Worm (Caenorhabditis elegans) whole organism, young adult: Measurements from ENCODE around the gene aakg-1.

Source experiments
- B0336.3 ChIP-seq: fragments of 200-800 bp; sonication (Bioruptor generic); IDR thresholded peaks from 2 replicates; pipeline ENCODE4 v1.3.6; 2022; ENCODE audit warnings: missing genetic modification characterization, missing compliant biosample characterization
- C17E4.6 ChIP-seq: fragments of 200-800 bp; sonication (Bioruptor generic); IDR thresholded peaks from 2 replicates; pipeline ENCODE4 v1.3.6; 2022; ENCODE audit warnings: missing genetic modification reagents, missing genetic modification characterization, missing compliant biosample characterization
- D2030.7 ChIP-seq: fragments of 200-800 bp; sonication (Bioruptor generic); IDR thresholded peaks from 2 replicates; pipeline ENCODE4 v1.3.6; 2022; ENCODE audit warnings: missing genetic modification reagents, missing genetic modification characterization, missing compliant biosample characterization
- F33H1.4 ChIP-seq: fragments of 200-800 bp; sonication (Bioruptor generic); IDR thresholded peaks from 2 replicates; pipeline ENCODE4 v1.3.6; 2022; ENCODE audit warnings: missing genetic modification reagents, missing genetic modification characterization, missing compliant biosample characterization
- F39B2.1 ChIP-seq: fragments of 200-800 bp; sonication (Bioruptor generic); IDR thresholded peaks from 2 replicates; pipeline ENCODE4 v1.3.6; 2022; ENCODE audit warnings: missing genetic modification reagents, missing genetic modification characterization, missing compliant biosample characterization
- F52B5.7 ChIP-seq: sonication (generic microtip); optimal IDR thresholded peaks from 2 replicates; lab custom pipeline; 2016; ENCODE audit warnings: mild to moderate bottlenecking, missing genetic modification characterization, missing compliant biosample characterization
- F55B11.4 ChIP-seq: sonication (generic microtip); optimal IDR thresholded peaks from 2 replicates; lab custom pipeline; 2016; ENCODE audit warnings: missing compliant biosample characterization, missing genetic modification characterization, borderline replicate concordance; ENCODE audit not compliant: insufficient read depth
- K11D2.4 ChIP-seq: fragments of 200-800 bp; sonication (Bioruptor generic); IDR thresholded peaks from 2 replicates; pipeline ENCODE4 v1.3.6; 2022; ENCODE audit warnings: missing genetic modification reagents, missing genetic modification characterization, missing compliant biosample characterization
- Y56A3A.18 ChIP-seq: fragments of 200-800 bp; sonication (Bioruptor generic); IDR thresholded peaks from 2 replicates; pipeline ENCODE4 v1.3.6; 2022; ENCODE audit warnings: missing genetic modification reagents, missing genetic modification characterization, missing compliant biosample characterization
- Y67H2A.10 ChIP-seq: fragments of 200-800 bp; sonication (Bioruptor generic); conservative IDR thresholded peaks from 2 replicates; pipeline ENCODE4 v1.3.6; 2022; ENCODE audit warnings: missing genetic modification reagents, missing genetic modification characterization, missing compliant biosample characterization
- akir-1 ChIP-seq: fragments of 200-800 bp; sonication (Bioruptor generic); optimal IDR thresholded peaks from 2 replicates; lab custom pipeline; 2018; ENCODE audit warnings: mild to moderate bottlenecking, missing genetic modification characterization, moderate library complexity, missing compliant biosample characterization
- aptf-3 ChIP-seq: fragments of 200-800 bp; sonication (Bioruptor generic); IDR thresholded peaks from 2 replicates; pipeline ENCODE4 v1.3.6; 2022; ENCODE audit warnings: missing genetic modification characterization, missing compliant biosample characterization
- cebp-1 ChIP-seq, 2 experiments: fragments of 200-800 bp in 1 of 2; sonication (Bioruptor generic) in 1 of 2; sonication (generic microtip) in 1 of 2; IDR thresholded peaks in 1 of 2; optimal IDR thresholded peaks in 1 of 2; 2 replicates each; pipeline versions ENCODE4 v1.3.6 to Lab custom; 2017 to 2022; ENCODE audit warnings: missing compliant biosample characterization in 2 of 2, missing genetic modification characterization in 2 of 2, mild to moderate bottlenecking in 1 of 2, missing genetic modification reagents in 1 of 2, moderate library complexity in 1 of 2
- cebp-2 ChIP-seq: fragments of 200-800 bp; sonication (Bioruptor generic); IDR thresholded peaks from 2 replicates; pipeline ENCODE4 v1.3.6; 2022; ENCODE audit warnings: missing genetic modification characterization, missing compliant biosample characterization
- ceh-27 ChIP-seq: fragments of 200-800 bp; sonication (Bioruptor generic); optimal IDR thresholded peaks from 2 replicates; lab custom pipeline; 2018; ENCODE audit warnings: mild to moderate bottlenecking, missing genetic modification characterization, moderate library complexity, missing compliant biosample characterization
- ceh-91 ChIP-seq: fragments of 200-800 bp; sonication (Bioruptor generic); IDR thresholded peaks from 2 replicates; pipeline ENCODE4 v1.3.6; 2022; ENCODE audit warnings: missing genetic modification reagents, missing genetic modification characterization, missing compliant biosample characterization
- chd-7 ChIP-seq: sonication (generic microtip); optimal IDR thresholded peaks from 2 replicates; lab custom pipeline; 2016; ENCODE audit warnings: mild to moderate bottlenecking, missing genetic modification characterization, moderate library complexity, missing compliant biosample characterization
- die-1 ChIP-seq: sonication (generic microtip); optimal IDR thresholded peaks from 2 replicates; lab custom pipeline; 2016; ENCODE audit warnings: missing genotype, mild to moderate bottlenecking, missing genetic modification characterization, missing compliant biosample characterization
- dox-1 ChIP-seq: fragments of 200-800 bp; sonication (Bioruptor generic); IDR thresholded peaks from 2 replicates; pipeline ENCODE4 v1.3.6; 2022; ENCODE audit warnings: missing genetic modification reagents, missing genetic modification characterization, missing compliant biosample characterization
- dpff-1 ChIP-seq: sonication (generic microtip); optimal IDR thresholded peaks from 2 replicates; lab custom pipeline; 2017; ENCODE audit warnings: mild to moderate bottlenecking, missing genetic modification characterization, missing compliant biosample characterization
- efl-1 ChIP-seq: fragments of 150-350 bp; optimal IDR thresholded peaks from 2 replicates; lab custom pipeline; 2014; ENCODE audit warnings: missing biosample characterization, missing genetic modification reagents, missing genetic modification characterization
- egl-18 ChIP-seq: fragments of 200-800 bp; sonication (Bioruptor generic); IDR thresholded peaks from 2 replicates; pipeline ENCODE4 v1.3.6; 2022; ENCODE audit warnings: missing genetic modification reagents, missing genetic modification characterization, missing compliant biosample characterization
- egl-44 ChIP-seq: fragments of 200-800 bp; sonication (Bioruptor generic); IDR thresholded peaks from 2 replicates; pipeline ENCODE4 v1.3.6; 2022; ENCODE audit warnings: missing genetic modification reagents, missing genetic modification characterization, missing compliant biosample characterization
- ekl-4 ChIP-seq: fragments of 200-800 bp; sonication (Bioruptor generic); IDR thresholded peaks from 2 replicates; pipeline ENCODE4 v1.3.6; 2022; ENCODE audit warnings: missing genetic modification reagents, missing genetic modification characterization, missing compliant biosample characterization
- gei-17 ChIP-seq: fragments of 200-800 bp; sonication (Bioruptor generic); optimal IDR thresholded peaks from 2 replicates; lab custom pipeline; 2018; ENCODE audit warnings: mild to moderate bottlenecking, missing genetic modification characterization, missing compliant biosample characterization
- him-1 ChIP-seq: sonication (generic microtip); optimal IDR thresholded peaks from 2 replicates; lab custom pipeline; 2016; ENCODE audit warnings: missing genotype, missing genetic modification reagents, missing genetic modification characterization, missing compliant biosample characterization
- hlh-12 ChIP-seq: sonication (generic microtip); optimal IDR thresholded peaks from 2 replicates; lab custom pipeline; 2016; ENCODE audit warnings: missing genetic modification characterization, missing compliant biosample characterization
- hlh-26 ChIP-seq: fragments of 200-800 bp; sonication (Bioruptor generic); conservative IDR thresholded peaks from 2 replicates; pipeline ENCODE4 v1.3.6; 2022; ENCODE audit warnings: missing genetic modification reagents, missing genetic modification characterization, missing compliant biosample characterization
- hrde-1 ChIP-seq: sonication (generic microtip); optimal IDR thresholded peaks from 2 replicates; lab custom pipeline; 2016; ENCODE audit warnings: missing genetic modification characterization, mild to moderate bottlenecking, missing compliant biosample characterization, moderate library complexity, missing genotype, missing genetic modification reagents, borderline replicate concordance
- let-607 ChIP-seq, 2 experiments: fragments of 200-800 bp in 1 of 2; sonication (Bioruptor generic) in 1 of 2; sonication (generic microtip) in 1 of 2; optimal IDR thresholded peaks; 2 replicates each; lab custom pipeline; 2016 to 2018; ENCODE audit warnings: mild to moderate bottlenecking in 2 of 2, missing compliant biosample characterization in 2 of 2, missing genetic modification characterization in 2 of 2, moderate library complexity in 2 of 2, missing genotype in 1 of 2
- lin-40 ChIP-seq: sonication (generic microtip); optimal IDR thresholded peaks from 2 replicates; lab custom pipeline; 2016; ENCODE audit warnings: missing genetic modification characterization, mild to moderate bottlenecking, missing compliant biosample characterization, missing genotype, missing genetic modification reagents
- lir-1 ChIP-seq: fragments of 200-800 bp; sonication (Bioruptor generic); conservative IDR thresholded peaks from 2 replicates; pipeline ENCODE4 v1.3.6; 2022; ENCODE audit warnings: missing genetic modification reagents, missing genetic modification characterization, missing compliant biosample characterization
- madf-6 ChIP-seq: fragments of 200-800 bp; sonication (Bioruptor generic); IDR thresholded peaks from 2 replicates; pipeline ENCODE4 v1.3.6; 2022; ENCODE audit warnings: missing genetic modification reagents, missing genetic modification characterization, missing compliant biosample characterization
- mes-4 ChIP-seq: sonication (generic microtip); optimal IDR thresholded peaks from 2 replicates; lab custom pipeline; 2016; ENCODE audit warnings: missing genotype, missing genetic modification characterization, missing compliant biosample characterization
- nhr-120 ChIP-seq: fragments of 200-800 bp; sonication (Bioruptor generic); IDR thresholded peaks from 2 replicates; pipeline ENCODE4 v1.3.6; 2022; ENCODE audit warnings: missing genetic modification characterization, missing compliant biosample characterization
- pha-4 ChIP-seq: fragments of 150-350 bp; sonication (generic microtip); optimal IDR thresholded peaks from 2 replicates; lab custom pipeline; 2014; ENCODE audit warnings: missing biosample characterization, missing genetic modification reagents, missing genetic modification characterization
- rec-8 ChIP-seq, 2 experiments: sonication (generic microtip); optimal IDR thresholded peaks; 2 replicates each; lab custom pipeline; 2016; ENCODE audit warnings: mild to moderate bottlenecking in 2 of 2, missing genetic modification characterization in 2 of 2, missing genetic modification reagents in 2 of 2, missing genotype in 2 of 2, missing biosample characterization in 1 of 2, missing compliant biosample characterization in 1 of 2, moderate library complexity in 1 of 2
- repo-1 ChIP-seq: sonication (generic microtip); optimal IDR thresholded peaks from 2 replicates; lab custom pipeline; 2017; ENCODE audit warnings: mild to moderate bottlenecking, missing genetic modification characterization, missing compliant biosample characterization
- snpc-1.3 ChIP-seq: sonication (generic microtip); optimal IDR thresholded peaks from 2 replicates; lab custom pipeline; 2017; ENCODE audit warnings: missing genetic modification characterization, mild to moderate bottlenecking, missing compliant biosample characterization, antibody characterized with exemption, moderate library complexity, missing genotype, missing genetic modification reagents; ENCODE audit not compliant: insufficient read depth
- snpc-3.4 ChIP-seq: sonication (generic microtip); optimal IDR thresholded peaks from 2 replicates; lab custom pipeline; 2017; ENCODE audit warnings: missing genetic modification characterization, mild to moderate bottlenecking, missing compliant biosample characterization, antibody characterized with exemption, moderate library complexity, missing genotype, missing genetic modification reagents
- somi-1 ChIP-seq: fragments of 200-800 bp; sonication (Bioruptor generic); optimal IDR thresholded peaks from 2 replicates; lab custom pipeline; 2018; ENCODE audit warnings: mild to moderate bottlenecking, missing genetic modification characterization, missing compliant biosample characterization
- tlf-1 ChIP-seq: fragments of 200-800 bp; sonication (Bioruptor generic); optimal IDR thresholded peaks from 2 replicates; lab custom pipeline; 2018; ENCODE audit warnings: mild to moderate bottlenecking, missing genetic modification characterization, missing compliant biosample characterization
- unc-130 ChIP-seq: sonication (generic microtip); optimal IDR thresholded peaks from 2 replicates; lab custom pipeline; 2016; ENCODE audit warnings: missing genetic modification reagents, missing genetic modification characterization, missing compliant biosample characterization
- zim-3 ChIP-seq: sonication (generic microtip); optimal IDR thresholded peaks from 2 replicates; lab custom pipeline; 2017; ENCODE audit warnings: mild to moderate bottlenecking, missing genetic modification characterization, moderate library complexity, missing compliant biosample characterization
- ztf-25 ChIP-seq: fragments of 200-800 bp; sonication (Bioruptor generic); IDR thresholded peaks from 2 replicates; pipeline ENCODE4 v1.3.6; 2022; ENCODE audit warnings: missing genetic modification reagents, missing genetic modification characterization, missing compliant biosample characterization
- ztf-6 ChIP-seq: fragments of 200-800 bp; sonication (Bioruptor generic); IDR thresholded peaks from 2 replicates; pipeline ENCODE4 v1.3.6; 2022; ENCODE audit warnings: missing genetic modification reagents, missing genetic modification characterization, missing compliant biosample characterization

aakg-1 gene

DNA sequence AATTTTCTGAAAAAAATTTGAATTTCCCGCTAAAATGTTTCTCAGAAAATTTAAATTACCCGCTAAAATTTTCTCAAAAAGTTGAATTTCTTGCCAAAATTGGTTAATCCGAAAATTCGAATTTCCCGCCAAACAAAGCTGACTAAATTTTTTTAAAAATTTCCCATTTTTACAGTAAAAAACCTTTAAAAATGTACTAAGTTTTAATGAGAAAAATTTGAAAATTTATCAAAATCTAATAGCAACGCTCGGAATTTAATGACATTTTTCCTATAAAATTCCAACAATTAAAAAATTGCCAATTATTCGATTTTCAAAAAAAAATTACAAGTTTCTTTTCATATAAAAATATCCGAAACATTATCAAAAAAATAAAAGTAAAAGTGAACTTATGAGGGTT is 16.7 kb upstream of the aakg-1 start:
- TF ChIP-seq F55B11.4 (tag; lab: Kevin White, UChicago) (no peak), dpff-1 (tag; lab: Kevin White, UChicago) (no peak), hlh-12 (no peak), die-1 (tag; lab: Kevin White, UChicago) (no peak), dox-1 (GFP tag; lab: Robert Waterston, UW) (no peak), snpc-1.3 (tag; lab: Kevin White, UChicago) (no peak), him-1 (tag; lab: Kevin White, UChicago) (no peak), akir-1 (GFP tag; lab: Kevin White, UChicago) (no peak), mes-4 (no peak), tlf-1 (GFP tag; lab: Kevin White, UChicago) (no peak), hrde-1 (no peak), F52B5.7 (no peak)

DNA sequence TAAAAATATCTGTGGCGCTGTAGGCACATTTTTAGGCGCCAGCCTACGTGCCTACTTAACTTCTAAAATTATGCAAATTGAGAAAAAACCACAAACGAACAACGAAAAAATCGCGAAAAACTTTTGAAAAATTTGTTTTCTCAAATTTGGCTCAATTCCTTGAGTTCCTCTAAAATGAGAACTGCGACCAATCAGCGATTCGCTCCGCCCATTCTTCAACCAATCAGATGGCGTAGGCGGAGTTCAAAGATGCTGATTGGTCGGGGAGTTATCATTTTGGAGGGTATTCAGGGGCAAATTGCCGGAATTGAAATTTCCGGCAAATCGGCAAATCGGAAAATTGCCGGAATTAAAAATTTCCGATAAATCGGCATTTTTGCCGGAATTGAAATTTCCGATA is 10.6 kb upstream of the aakg-1 start:
- no peak for TF ChIP-seq aptf-3 (GFP tag; lab: Robert Waterston, UW)
- no peak for TF ChIP-seq D2030.7 (GFP tag; lab: Robert Waterston, UW)
- TF ChIP-seq ztf-25 = no peak
- no peak for TF ChIP-seq hlh-26 (GFP tag; lab: Robert Waterston, UW)
- no peak for TF ChIP-seq snpc-3.4 (tag; lab: Kevin White, UChicago)

DNA sequence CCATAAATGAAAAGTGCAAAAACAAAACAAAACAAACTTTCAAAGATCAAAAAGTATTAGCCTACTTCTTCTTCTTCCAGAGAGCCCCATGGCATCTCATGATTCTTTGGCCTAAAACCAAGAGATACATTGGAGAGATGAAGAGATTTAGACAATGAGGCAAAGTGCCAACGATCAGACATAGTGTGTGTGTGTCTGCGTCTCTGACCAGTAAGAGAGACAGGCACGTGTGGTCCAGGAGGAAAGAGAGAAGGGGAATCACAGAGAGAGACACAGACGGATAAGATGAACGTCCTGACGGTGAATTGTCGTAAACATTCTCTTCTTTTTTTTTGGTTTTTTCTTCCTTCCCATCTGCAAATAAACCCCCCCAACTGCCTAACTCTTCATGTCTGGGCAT is 8.3 kb upstream of the aakg-1 start:
- TF ChIP-seq cebp-1 (GFP tag; IDR thresholded peaks at IDR 0.05; lab: Robert Waterston, UW) (no peak), cebp-1 (tag; optimal IDR thresholded peaks at IDR 0.05; lab: Kevin White, UChicago) (peak; percentile 82), F33H1.4 (GFP tag; lab: Robert Waterston, UW) (no peak), B0336.3 (GFP tag; lab: Robert Waterston, UW) (no peak; the same call in none of the 2 replicates), repo-1 (tag; lab: Kevin White, UChicago) (no peak), Y67H2A.10 (GFP tag; lab: Robert Waterston, UW) (no peak; the same call in 1 of the 2 replicates), Y56A3A.18 (no peak), somi-1 (peak; percentile 92), lir-1 (GFP tag; lab: Robert Waterston, UW) (no peak), him-1 (tag; lab: Kevin White, UChicago) (no peak), gei-17 (GFP tag; lab: Kevin White, UChicago) (no peak), egl-18 (GFP tag; lab: Robert Waterston, UW) (0 out of 2 replicates have a peak, but pooled peaks have one; percentile 45), nhr-120 (GFP tag; lab: Robert Waterston, UW) (no peak), ekl-4 (peak; percentile 84), egl-44 (GFP tag; lab: Robert Waterston, UW) (0 out of 2 replicates have a peak, but pooled peaks have one; percentile 25), madf-6 (GFP tag; lab: Robert Waterston, UW) (no peak), let-607 (tag; optimal IDR thresholded peaks at IDR 0.05; lab: Kevin White, UChicago) (peak in 1 of 2 experiments; percentile 42), unc-130 (GFP tag; lab: Kevin White, UChicago) (no peak), F39B2.1 (GFP tag; lab: Robert Waterston, UW) (no peak), ceh-27 (peak; percentile 88), rec-8 (tag; optimal IDR thresholded peaks at IDR 0.05; lab: Kevin White, UChicago) (no peak), ztf-6 (GFP tag; lab: Robert Waterston, UW) (no peak), K11D2.4 (GFP tag; lab: Robert Waterston, UW) (peak; percentile 86), ceh-91 (GFP tag; lab: Robert Waterston, UW) (no peak), cebp-2 (no peak), efl-1 (GFP tag; lab: Kevin White, UChicago) (no peak), zim-3 (tag; lab: Kevin White, UChicago) (no peak), C17E4.6 (GFP tag; lab: Robert Waterston, UW) (no peak), chd-7 (tag; lab: Kevin White, UChicago) (peak; percentile 86), pha-4 (tag; lab: Kevin White, UChicago) (peak; percentile 40), lin-40 (tag; lab: Kevin White, UChicago) (peak; percentile 90)
